Fruit fly (Drosophila melanogaster) whole organism, wandering third instar larva: ENCODE measurements around the gene CG12992.

Source experiments
- Abd-B ChIP-seq: fragments of >200 bp; optimal IDR thresholded peaks from 2 replicates; lab custom pipeline; 2017; ENCODE audit warnings: missing biosample characterization, missing genetic modification characterization
- CG9705 ChIP-seq: fragments of 200-800 bp; sonication (Bioruptor generic); optimal IDR thresholded peaks from 2 replicates; lab custom pipeline; 2018; ENCODE audit warnings: missing biosample characterization, mild to moderate bottlenecking, missing genetic modification characterization
- CrebA ChIP-seq: fragments of 200-800 bp; sonication (Bioruptor generic); optimal IDR thresholded peaks from 2 replicates; lab custom pipeline; 2016; ENCODE audit warnings: missing biosample characterization, mild to moderate bottlenecking, missing genetic modification characterization, borderline replicate concordance
- Dfd ChIP-seq: fragments of >200 bp; optimal IDR thresholded peaks from 2 replicates; lab custom pipeline; 2017; ENCODE audit warnings: missing biosample characterization, missing genetic modification characterization
- GATAd ChIP-seq: sonication (Bioruptor generic); optimal IDR thresholded peaks from 2 replicates; lab custom pipeline; 2016; ENCODE audit warnings: missing biosample characterization, missing genetic modification characterization
- HLH106 ChIP-seq: fragments of 200-800 bp; optimal IDR thresholded peaks from 3 replicates; lab custom pipeline; 2019; ENCODE audit warnings: missing biosample characterization, mild to moderate bottlenecking, missing genetic modification characterization, moderate library complexity
- Hnf4 ChIP-seq: fragments of 200-800 bp; sonication (Bioruptor generic); optimal IDR thresholded peaks from 2 replicates; lab custom pipeline; 2016; ENCODE audit warnings: missing biosample characterization, mild to moderate bottlenecking, missing genetic modification characterization
- Hr78 ChIP-seq: fragments of >200 bp; optimal IDR thresholded peaks from 2 replicates; lab custom pipeline; 2017; ENCODE audit warnings: missing biosample characterization, missing genetic modification characterization
- Hr83 ChIP-seq: fragments of 200-300 bp; sonication (Bioruptor generic); optimal IDR thresholded peaks from 2 replicates; lab custom pipeline; 2016; ENCODE audit warnings: missing biosample characterization, mild to moderate bottlenecking, missing genetic modification characterization, moderate library complexity; ENCODE audit not compliant: poor library complexity, severe bottlenecking
- Jra ChIP-seq: sonication (Bioruptor generic); optimal IDR thresholded peaks from 2 replicates; lab custom pipeline; 2016; ENCODE audit warnings: missing biosample characterization, missing genetic modification characterization
- Mio ChIP-seq: sonication (Bioruptor generic); optimal IDR thresholded peaks from 2 replicates; lab custom pipeline; 2016; ENCODE audit warnings: missing biosample characterization, missing genetic modification characterization
- Myc ChIP-seq: fragments of >200 bp; optimal IDR thresholded peaks from 2 replicates; lab custom pipeline; 2017
- N ChIP-seq: fragments of >200 bp; optimal IDR thresholded peaks from 2 replicates; lab custom pipeline; 2018; ENCODE audit warnings: missing biosample characterization, missing external identifiers, missing genetic modification characterization
- OdsH ChIP-seq: fragments of 200-800 bp; sonication (Bioruptor generic); optimal IDR thresholded peaks from 2 replicates; lab custom pipeline; 2016; ENCODE audit warnings: missing biosample characterization, mild to moderate bottlenecking, missing genetic modification characterization
- Rel ChIP-seq, 2 experiments: fragments of 200-800 bp; sonication (Bioruptor generic) in 1 of 2; optimal IDR thresholded peaks; 2 replicates in 1 of 2; 3 replicates in 1 of 2; lab custom pipeline; 2016 to 2019; ENCODE audit warnings: mild to moderate bottlenecking in 2 of 2, missing biosample characterization in 2 of 2, missing genetic modification characterization in 2 of 2, moderate library complexity in 1 of 2
- Sp1 ChIP-seq: fragments of 200-800 bp; sonication (Bioruptor generic); optimal IDR thresholded peaks from 3 replicates; lab custom pipeline; 2019; ENCODE audit warnings: missing biosample characterization, mild to moderate bottlenecking, missing genetic modification characterization, moderate library complexity
- Vsx2 ChIP-seq: fragments of 200-300, 225-300 bp; sonication (Bioruptor generic); optimal IDR thresholded peaks from 2 replicates; lab custom pipeline; 2018; ENCODE audit warnings: missing biosample characterization, missing genetic modification characterization; ENCODE audit not compliant: partially characterized antibody
- br ChIP-seq: fragments of 200-800 bp; sonication (Bioruptor generic); optimal IDR thresholded peaks from 2 replicates; lab custom pipeline; 2016; ENCODE audit warnings: missing biosample characterization, missing genetic modification characterization
- brk ChIP-seq: fragments of 200-800 bp; sonication (Bioruptor generic); optimal IDR thresholded peaks from 2 replicates; lab custom pipeline; 2016; ENCODE audit warnings: missing biosample characterization, mild to moderate bottlenecking, missing genetic modification characterization
- dl ChIP-seq, 2 experiments: fragments of 175-275, 200-275 bp in 1 of 2; fragments of 200-275 bp in 1 of 2; sonication (Bioruptor generic); optimal IDR thresholded peaks; lab custom pipeline; 2018; ENCODE audit warnings: mild to moderate bottlenecking in 2 of 2, missing biosample characterization in 2 of 2, missing genetic modification characterization in 2 of 2, moderate library complexity in 2 of 2; ENCODE audit not compliant: partially characterized antibody in 2 of 2, insufficient read depth in 1 of 2
- dmrt93B ChIP-seq: fragments of 200-800 bp; sonication (Bioruptor generic); optimal IDR thresholded peaks from 2 replicates; lab custom pipeline; 2018; ENCODE audit warnings: missing biosample characterization, mild to moderate bottlenecking, missing genetic modification characterization
- dsf ChIP-seq: sonication (Bioruptor generic); optimal IDR thresholded peaks from 2 replicates; lab custom pipeline; 2016; ENCODE audit warnings: missing biosample characterization, missing genetic modification characterization, borderline replicate concordance
- ey ChIP-seq: fragments of 200-800 bp; sonication (Bioruptor generic); optimal IDR thresholded peaks from 2 replicates; lab custom pipeline; 2016; ENCODE audit warnings: missing biosample characterization, missing genetic modification characterization
- foxo ChIP-seq, 2 experiments: fragments of 200-800 bp; sonication (Bioruptor generic); optimal IDR thresholded peaks; 2 replicates in 1 of 2; 3 replicates in 1 of 2; lab custom pipeline; 2016 to 2017; ENCODE audit warnings: missing biosample characterization in 2 of 2, missing genetic modification characterization in 2 of 2
- fru ChIP-seq: fragments of 200-800 bp; sonication (Bioruptor generic); optimal IDR thresholded peaks from 3 replicates; lab custom pipeline; 2016; ENCODE audit warnings: missing biosample characterization, mild to moderate bottlenecking, missing genetic modification characterization
- h ChIP-seq: fragments of 200-800 bp; sonication (Bioruptor generic); optimal IDR thresholded peaks from 3 replicates; lab custom pipeline; 2016; ENCODE audit warnings: missing biosample characterization, mild to moderate bottlenecking, missing genetic modification characterization
- jim ChIP-seq: fragments of 175-275, 200-325 bp; sonication (Bioruptor generic); optimal IDR thresholded peaks from 2 replicates; lab custom pipeline; 2016; ENCODE audit warnings: missing biosample characterization, mild to moderate bottlenecking, missing genetic modification characterization
- lola ChIP-seq: fragments of >200 bp; optimal IDR thresholded peaks from 2 replicates; lab custom pipeline; 2017; ENCODE audit warnings: missing biosample characterization, missing genetic modification characterization
- pan ChIP-seq: fragments of >200 bp; optimal IDR thresholded peaks from 2 replicates; lab custom pipeline; 2017
- psq ChIP-seq: fragments of 200-800 bp; sonication (Bioruptor generic); optimal IDR thresholded peaks from 3 replicates; lab custom pipeline; 2017; ENCODE audit warnings: missing biosample characterization, mild to moderate bottlenecking, missing genetic modification characterization, moderate library complexity
- rgr ChIP-seq: fragments of 200-800 bp; sonication (Bioruptor generic); optimal IDR thresholded peaks from 3 replicates; lab custom pipeline; 2016; ENCODE audit warnings: missing biosample characterization, mild to moderate bottlenecking, missing genetic modification characterization
- sage ChIP-seq: fragments of 200-800 bp; sonication (Bioruptor generic); optimal IDR thresholded peaks from 2 replicates; lab custom pipeline; 2016; ENCODE audit warnings: missing biosample characterization, mild to moderate bottlenecking, missing genetic modification characterization
- sv ChIP-seq: fragments of 200-800 bp; sonication (Bioruptor generic); optimal IDR thresholded peaks from 3 replicates; lab custom pipeline; 2016; ENCODE audit warnings: missing biosample characterization, missing genetic modification characterization
- usp ChIP-seq: fragments of >200 bp; optimal IDR thresholded peaks from 2 replicates; lab custom pipeline; 2017; ENCODE audit warnings: missing biosample characterization, missing genetic modification characterization
- woc ChIP-seq: sonication (Bioruptor generic); optimal IDR thresholded peaks from 2 replicates; lab custom pipeline; 2016; ENCODE audit warnings: missing biosample characterization, mild to moderate bottlenecking, missing genetic modification characterization

CG12992 gene

DNA sequence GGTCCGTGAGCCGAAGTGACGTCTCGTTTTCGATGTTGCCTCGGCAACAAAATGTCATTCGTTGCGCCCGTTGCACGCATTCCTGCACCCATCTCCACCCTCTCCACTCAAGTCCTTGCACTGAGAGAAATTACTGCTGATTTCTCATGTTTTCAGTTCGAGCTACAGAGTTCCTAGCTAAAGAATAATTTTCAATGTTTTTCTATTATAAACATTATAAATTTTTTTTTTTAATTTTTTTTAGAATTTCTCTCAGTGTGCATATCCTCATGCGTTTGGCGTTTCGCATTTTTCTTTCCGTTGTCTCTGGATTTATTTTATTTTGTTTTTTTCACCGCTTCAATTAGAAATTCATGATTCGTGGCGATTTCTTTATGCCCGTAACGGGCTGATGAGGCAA, 37.7 kb upstream of the CG12992 start:
- TF ChIP-seq Myc (lab: Kevin White, UChicago) (no peak), Sp1 (GFP tag; lab: Kevin White, UChicago) (peak; percentile 71), woc (GFP tag; lab: Kevin White, UChicago) (no peak), ey (GFP tag; lab: Kevin White, UChicago) (peak; percentile 56), lola (GFP tag; lab: Kevin White, UChicago) (no peak), usp (GFP tag; lab: Kevin White, UChicago) (no peak), CrebA (GFP tag; lab: Kevin White, UChicago) (peak; percentile 7), dmrt93B (peak; percentile 43), brk (GFP tag; lab: Kevin White, UChicago) (peak; percentile 65), br (GFP tag; lab: Kevin White, UChicago) (peak; percentile 56), psq (GFP tag; lab: Kevin White, UChicago) (peak; percentile 43), Abd-B (GFP tag; lab: Kevin White, UChicago) (no peak), pan (no peak), GATAd (GFP tag; lab: Kevin White, UChicago) (no peak), Vsx2 (GFP tag; lab: Kevin White, UChicago) (no peak), Jra (GFP tag; lab: Kevin White, UChicago) (peak; percentile 7), CG9705 (GFP tag; lab: Kevin White, UChicago) (peak; percentile 30), fru (GFP tag; lab: Kevin White, UChicago) (peak; percentile 59), HLH106 (peak; percentile 76), Hnf4 (GFP tag; lab: Kevin White, UChicago) (peak; percentile 11), Hr78 (GFP tag; lab: Kevin White, UChicago) (no peak), Rel (GFP tag; optimal IDR thresholded peaks at IDR 0.05; lab: Kevin White, UChicago) (no peak), Rel (tag; optimal IDR thresholded peaks at IDR 0.05; lab: Kevin White, UChicago) (no peak), OdsH (GFP tag; lab: Kevin White, UChicago) (peak; percentile 43), rgr (GFP tag; lab: Kevin White, UChicago) (peak; percentile 50), sv (GFP tag; lab: Kevin White, UChicago) (no peak), Dfd (no peak), foxo (GFP tag; optimal IDR thresholded peaks at IDR 0.05; lab: Kevin White, UChicago) (peak in 1 of 2 experiments; percentile 61), dsf (GFP tag; lab: Kevin White, UChicago) (no peak), jim (GFP tag; lab: Kevin White, UChicago) (no peak), h (GFP tag; lab: Kevin White, UChicago) (peak; percentile 67), Hr83 (GFP tag; lab: Kevin White, UChicago) (no peak), dl (GFP tag; optimal IDR thresholded peaks at IDR 0.05; lab: Kevin White, UChicago; ENCODE audit: insufficient read depth in 1 of 2, partially characterized antibody in 2 of 2) (no peak)
- TF ChIP-seq, all 38 proteins: peak for 16

DNA sequence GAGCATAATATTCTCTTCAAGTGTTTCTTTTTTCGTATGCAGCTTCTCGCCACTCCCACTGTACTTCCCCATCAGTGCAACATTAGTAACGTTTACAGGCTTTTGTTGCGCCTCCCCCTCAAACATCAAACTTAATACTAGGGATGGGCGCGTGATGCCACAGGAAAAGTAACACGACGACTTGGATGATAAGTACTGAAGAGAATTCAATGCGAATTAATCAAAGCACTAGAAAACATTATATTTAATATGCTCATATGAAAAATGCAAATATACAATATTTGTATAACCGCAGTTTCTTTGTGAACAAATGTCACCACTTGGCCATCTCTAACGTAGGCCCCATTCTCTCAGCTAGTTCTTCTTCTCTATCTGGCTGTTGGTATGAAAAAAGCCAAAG, 33.5 kb upstream of the CG12992 start:
- TF ChIP-seq Mio (GFP tag; lab: Kevin White, UChicago) = no peak
- TF ChIP-seq woc (GFP tag; lab: Kevin White, UChicago) = no peak
- no peak for TF ChIP-seq sv (GFP tag; lab: Kevin White, UChicago)
- no peak for TF ChIP-seq Myc (lab: Kevin White, UChicago)
- no peak for TF ChIP-seq Jra (GFP tag; lab: Kevin White, UChicago)
- TF ChIP-seq N (GFP tag; lab: Kevin White, UChicago) = no peak
- TF ChIP-seq GATAd (GFP tag; lab: Kevin White, UChicago) = no peak
- no peak for TF ChIP-seq foxo (GFP tag; optimal IDR thresholded peaks at IDR 0.05; lab: Kevin White, UChicago)
- TF ChIP-seq sage = no peak
- no peak for TF ChIP-seq dsf (GFP tag; lab: Kevin White, UChicago)
- TF ChIP-seq lola (GFP tag; lab: Kevin White, UChicago) = no peak

DNA sequence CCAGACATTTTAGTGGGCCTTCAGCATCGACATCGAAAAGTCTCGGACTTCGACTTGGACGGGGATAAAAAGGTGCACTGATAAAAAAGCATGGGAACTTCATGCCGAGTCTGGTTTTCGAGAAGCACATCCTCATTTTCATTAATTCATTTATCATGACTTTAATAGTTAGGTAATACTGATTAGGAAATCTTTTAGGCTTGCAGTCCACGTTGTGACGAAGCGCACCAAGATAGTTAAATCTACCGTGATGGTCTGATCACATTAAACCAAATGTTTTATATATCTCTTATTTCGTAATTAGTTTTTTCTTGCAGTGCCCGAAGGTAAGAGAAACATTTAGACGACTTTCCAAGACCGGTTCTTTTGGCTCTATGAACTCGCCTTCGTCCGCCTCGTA, 30.0 kb upstream of the CG12992 start:
- TF ChIP-seq lola (GFP tag; lab: Kevin White, UChicago) (no peak), foxo (GFP tag; optimal IDR thresholded peaks at IDR 0.05; lab: Kevin White, UChicago) (peak in 1 of 2 experiments; percentile 16), rgr (GFP tag; lab: Kevin White, UChicago) (peak; percentile 5), h (GFP tag; lab: Kevin White, UChicago) (peak; percentile 3), psq (GFP tag; lab: Kevin White, UChicago) (no peak), brk (GFP tag; lab: Kevin White, UChicago) (no peak), fru (GFP tag; lab: Kevin White, UChicago) (peak; percentile 5)
